Fruit fly (Drosophila melanogaster): ENCODE results near the gene CG6800.
A peak's percentile ranks its signal among the peaks of the same experiment; 100 is the strongest.

CG6800 gene

DNA sequence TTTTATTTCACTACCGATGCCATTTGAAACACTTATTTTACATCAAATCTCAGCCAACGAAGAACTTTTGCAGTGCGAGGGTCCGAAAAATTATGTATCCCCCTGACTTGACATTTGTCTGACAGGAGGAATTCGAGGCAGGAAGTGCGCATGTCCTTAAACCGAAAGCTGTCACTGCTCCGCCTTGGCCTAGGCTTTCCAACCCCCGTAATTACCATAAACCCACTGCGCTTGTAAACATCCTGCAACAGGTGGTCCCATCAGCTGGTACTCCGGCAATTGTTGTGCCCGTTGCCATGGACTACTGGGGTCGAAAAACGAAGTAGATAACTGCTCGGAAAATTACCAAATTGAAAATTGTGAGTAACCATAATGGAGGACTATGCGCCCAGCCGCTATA, at the start of gene CG6800, which contains the start of gene GABA-B-R2:
Gene CG6800 (plus strand): TSS at position 373 of the 400 bp plus-strand sequence.
Gene GABA-B-R2 (minus strand): TSS at position 75 of the 400 bp plus-strand sequence.
- TF ChIP-seq OdsH (GFP tag; optimal IDR thresholded peaks at IDR 0.05), result no peak
- no peak for TF ChIP-seq Abd-B (GFP tag; optimal IDR thresholded peaks at IDR 0.05)

DNA sequence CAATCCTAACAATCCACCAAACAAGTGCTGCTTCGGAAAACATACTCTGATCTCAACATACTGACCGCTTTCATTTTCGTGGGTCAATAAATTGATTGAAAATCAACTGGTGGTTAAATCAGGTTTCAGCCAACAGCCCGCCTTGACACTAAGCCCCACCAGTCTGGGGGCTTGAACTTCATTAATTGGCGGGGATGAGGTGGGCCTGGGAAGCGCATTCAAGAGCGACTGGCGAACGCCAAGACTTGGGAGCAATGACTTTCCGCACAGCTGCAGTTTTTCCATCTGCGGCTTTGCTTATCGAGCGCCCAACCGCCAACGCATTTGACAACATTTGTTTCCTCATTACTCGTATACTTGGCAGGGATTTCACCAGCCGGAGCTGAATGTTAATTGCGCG, 49.3 kb upstream of the CG6800 start:
- no peak for TF ChIP-seq dsf (GFP tag; optimal IDR thresholded peaks at IDR 0.05; ENCODE audit: borderline replicate concordance)
- TF ChIP-seq pan (optimal IDR thresholded peaks at IDR 0.05), result no peak
- TF ChIP-seq CG9705 (GFP tag; optimal IDR thresholded peaks at IDR 0.05), result no peak
- TF ChIP-seq Hnf4 (GFP tag; optimal IDR thresholded peaks at IDR 0.05), result no peak
- TF ChIP-seq Myc (optimal IDR thresholded peaks at IDR 0.05), result no peak
- TF ChIP-seq dmrt93B (GFP tag; optimal IDR thresholded peaks at IDR 0.05), result no peak
- no peak for TF ChIP-seq h (GFP tag; optimal IDR thresholded peaks at IDR 0.05)
- TF ChIP-seq foxo (GFP tag; optimal IDR thresholded peaks at IDR 0.05), result no peak
- TF ChIP-seq sage (GFP tag; optimal IDR thresholded peaks at IDR 0.05), result no peak
- TF ChIP-seq tai (GFP tag; optimal IDR thresholded peaks at IDR 0.05), result no peak
- no peak for TF ChIP-seq ey (GFP tag; optimal IDR thresholded peaks at IDR 0.05)
- no peak for TF ChIP-seq Abd-B (GFP tag; optimal IDR thresholded peaks at IDR 0.05)
- TF ChIP-seq dl (GFP tag; optimal IDR thresholded peaks at IDR 0.05; ENCODE audit: insufficient read depth in 1 of 2, partially characterized antibody in 2 of 2), result no peak

- TF ChIP-seq sage (GFP tag; optimal IDR thresholded peaks at IDR 0.05), result no peak
- TF ChIP-seq CG32264 (GFP tag; optimal IDR thresholded peaks at IDR 0.05), result no peak
- TF ChIP-seq Vsx2 (GFP tag; optimal IDR thresholded peaks at IDR 0.05; ENCODE audit: partially characterized antibody), result no peak
- no peak for TF ChIP-seq brk (GFP tag; optimal IDR thresholded peaks at IDR 0.05)
- TF ChIP-seq Sp1 (GFP tag; optimal IDR thresholded peaks at IDR 0.05), result no peak
- TF ChIP-seq Mio (GFP tag; optimal IDR thresholded peaks at IDR 0.05), result no peak
- TF ChIP-seq h (GFP tag; optimal IDR thresholded peaks at IDR 0.05), result no peak
- TF ChIP-seq jim (GFP tag; optimal IDR thresholded peaks at IDR 0.05), result no peak
- TF ChIP-seq sv (GFP tag; optimal IDR thresholded peaks at IDR 0.05), result no peak
- no peak for TF ChIP-seq CrebA (GFP tag; optimal IDR thresholded peaks at IDR 0.05; ENCODE audit: borderline replicate concordance)
- TF ChIP-seq CG9705 (GFP tag; optimal IDR thresholded peaks at IDR 0.05), result no peak
- no peak for TF ChIP-seq Dif (GFP tag; optimal IDR thresholded peaks at IDR 0.05; ENCODE audit: partially characterized antibody)
- no peak for TF ChIP-seq Hr78 (GFP tag; optimal IDR thresholded peaks at IDR 0.05)
- TF ChIP-seq Rel (GFP tag; optimal IDR thresholded peaks at IDR 0.05), result no peak
- TF ChIP-seq Rel (tag; optimal IDR thresholded peaks at IDR 0.05), result no peak
- no peak for TF ChIP-seq rgr (GFP tag; optimal IDR thresholded peaks at IDR 0.05)
- no peak for TF ChIP-seq tai (GFP tag; optimal IDR thresholded peaks at IDR 0.05)
- no peak for TF ChIP-seq Hnf4 (GFP tag; optimal IDR thresholded peaks at IDR 0.05)
These were observed 45.0 kb upstream of the CG6800 start for dm6 chr3R:21730955-21731354.

- no peak for TF ChIP-seq usp (GFP tag; optimal IDR thresholded peaks at IDR 0.05)
- no peak for TF ChIP-seq Hr78 (GFP tag; optimal IDR thresholded peaks at IDR 0.05)
These were observed 44.3 kb upstream of the CG6800 start for dm6 chr3R:21731682-21732081.

- TF ChIP-seq Dfd (GFP tag; optimal IDR thresholded peaks at IDR 0.05), result no peak
- no peak for TF ChIP-seq Vsx2 (GFP tag; optimal IDR thresholded peaks at IDR 0.05; ENCODE audit: partially characterized antibody)
- no peak for TF ChIP-seq CG32264 (GFP tag; optimal IDR thresholded peaks at IDR 0.05)
- no peak for TF ChIP-seq Mio (GFP tag; optimal IDR thresholded peaks at IDR 0.05)
- TF ChIP-seq usp (GFP tag; optimal IDR thresholded peaks at IDR 0.05), result no peak
- TF ChIP-seq pan (optimal IDR thresholded peaks at IDR 0.05), result no peak
- TF ChIP-seq psq (GFP tag; optimal IDR thresholded peaks at IDR 0.05), result no peak
- no peak for TF ChIP-seq Rel (GFP tag; optimal IDR thresholded peaks at IDR 0.05)
- no peak for TF ChIP-seq Rel (tag; optimal IDR thresholded peaks at IDR 0.05)
- peak; percentile 30 for TF ChIP-seq HLH106 (tag; optimal IDR thresholded peaks at IDR 0.05)
- TF ChIP-seq dl (GFP tag; optimal IDR thresholded peaks at IDR 0.05; ENCODE audit: insufficient read depth in 1 of 2, partially characterized antibody in 2 of 2), result no peak
- TF ChIP-seq tai (GFP tag; optimal IDR thresholded peaks at IDR 0.05), result no peak
- no peak for TF ChIP-seq brk (GFP tag; optimal IDR thresholded peaks at IDR 0.05)
- peak; percentile 16 for TF ChIP-seq br (GFP tag; optimal IDR thresholded peaks at IDR 0.05)
- TF ChIP-seq OdsH (GFP tag; optimal IDR thresholded peaks at IDR 0.05), result peak; percentile 2
- TF ChIP-seq jim (GFP tag; optimal IDR thresholded peaks at IDR 0.05), result no peak
- TF ChIP-seq sage (GFP tag; optimal IDR thresholded peaks at IDR 0.05), result no peak
- TF ChIP-seq Dif (GFP tag; optimal IDR thresholded peaks at IDR 0.05; ENCODE audit: partially characterized antibody), result no peak
- TF ChIP-seq fru (GFP tag; optimal IDR thresholded peaks at IDR 0.05), result no peak
- TF ChIP-seq sv (GFP tag; optimal IDR thresholded peaks at IDR 0.05), result no peak
- TF ChIP-seq rgr (GFP tag; optimal IDR thresholded peaks at IDR 0.05), result peak; percentile 29
- no peak for TF ChIP-seq Jra (GFP tag; optimal IDR thresholded peaks at IDR 0.05)
- TF ChIP-seq Myc (optimal IDR thresholded peaks at IDR 0.05), result no peak
- TF ChIP-seq CrebA (GFP tag; optimal IDR thresholded peaks at IDR 0.05; ENCODE audit: borderline replicate concordance), result no peak
- TF ChIP-seq Sp1 (GFP tag; optimal IDR thresholded peaks at IDR 0.05), result peak; percentile 22
- no peak for TF ChIP-seq woc (GFP tag; optimal IDR thresholded peaks at IDR 0.05)
- no peak for TF ChIP-seq GATAd (GFP tag; optimal IDR thresholded peaks at IDR 0.05)
- TF ChIP-seq Hr78 (GFP tag; optimal IDR thresholded peaks at IDR 0.05), result no peak
- TF ChIP-seq Hr83 (GFP tag; optimal IDR thresholded peaks at IDR 0.05; ENCODE audit: poor library complexity, severe bottlenecking), result no peak
- TF ChIP-seq foxo (GFP tag; optimal IDR thresholded peaks at IDR 0.05), result peak in 1 of 2 experiments; percentile 32
- peak; percentile 7 for TF ChIP-seq Hnf4 (GFP tag; optimal IDR thresholded peaks at IDR 0.05)
- TF ChIP-seq N (GFP tag; optimal IDR thresholded peaks at IDR 0.05), result no peak
- no peak for TF ChIP-seq Abd-B (GFP tag; optimal IDR thresholded peaks at IDR 0.05)
- no peak for TF ChIP-seq CG9705 (GFP tag; optimal IDR thresholded peaks at IDR 0.05)
- TF ChIP-seq ey (GFP tag; optimal IDR thresholded peaks at IDR 0.05), result peak; percentile 40
- TF ChIP-seq dsf (GFP tag; optimal IDR thresholded peaks at IDR 0.05; ENCODE audit: borderline replicate concordance), result no peak
These were observed 43.0 kb upstream of the CG6800 start for dm6 chr3R:21732901-21733300.

All from whole organism, wandering third instar larva.